Fruit fly (Drosophila melanogaster): Measurements from ENCODE around the gene raw.

- TF ChIP-seq CTCF (optimal IDR thresholded peaks at IDR 0.05) (no peak), CG8478 (optimal IDR thresholded peaks at IDR 0.05) (no peak)
Observed at dm6 chr2L:8692426-8693180, 47.9 kb downstream of the raw start.
